Worm (Caenorhabditis elegans): ENCODE results near the gene ZC196.5.

Gene ZC196.5

ce11 chrV:8767041-8767440 is 37.8 kb downstream of the ZC196.5 start:
- no peak for TF ChIP-seq syd-9 (tag; optimal IDR thresholded peaks at IDR 0.05)
- no peak for TF ChIP-seq eyg-1 (tag; optimal IDR thresholded peaks at IDR 0.05)
- TF ChIP-seq fkh-10 (GFP tag; optimal IDR thresholded peaks at IDR 0.05) = no peak
- TF ChIP-seq gmeb-2 (tag; optimal IDR thresholded peaks at IDR 0.05) = no peak
- no peak for TF ChIP-seq nfya-1 (tag; optimal IDR thresholded peaks at IDR 0.05)
- no peak for TF ChIP-seq pros-1 (tag; optimal IDR thresholded peaks at IDR 0.05)
- no peak for TF ChIP-seq unc-42 (tag; optimal IDR thresholded peaks at IDR 0.05)
- no peak for TF ChIP-seq K09A11.1 (tag; optimal IDR thresholded peaks at IDR 0.05; ENCODE audit: insufficient read depth)
- no peak for TF ChIP-seq K02D7.2 (tag; optimal IDR thresholded peaks at IDR 0.05)
- TF ChIP-seq pqm-1 (tag; optimal IDR thresholded peaks at IDR 0.05) = no peak
- TF ChIP-seq T23F11.4 (GFP tag; optimal IDR thresholded peaks at IDR 0.05) = no peak
- TF ChIP-seq pha-4 (tag; optimal IDR thresholded peaks at IDR 0.05) = no peak
- no peak for TF ChIP-seq F13H6.1 (tag; optimal IDR thresholded peaks at IDR 0.05)
- TF ChIP-seq dve-1 (tag; optimal IDR thresholded peaks at IDR 0.05) = no peak
- TF ChIP-seq ceh-14 (tag; optimal IDR thresholded peaks at IDR 0.05) = no peak
- no peak for TF ChIP-seq unc-86 (tag; optimal IDR thresholded peaks at IDR 0.05)
- TF ChIP-seq fax-1 (tag; optimal IDR thresholded peaks at IDR 0.05) = no peak
- no peak for TF ChIP-seq C08G9.2 (tag; optimal IDR thresholded peaks at IDR 0.05)
- no peak for TF ChIP-seq madf-2 (tag; optimal IDR thresholded peaks at IDR 0.05)

DNA sequence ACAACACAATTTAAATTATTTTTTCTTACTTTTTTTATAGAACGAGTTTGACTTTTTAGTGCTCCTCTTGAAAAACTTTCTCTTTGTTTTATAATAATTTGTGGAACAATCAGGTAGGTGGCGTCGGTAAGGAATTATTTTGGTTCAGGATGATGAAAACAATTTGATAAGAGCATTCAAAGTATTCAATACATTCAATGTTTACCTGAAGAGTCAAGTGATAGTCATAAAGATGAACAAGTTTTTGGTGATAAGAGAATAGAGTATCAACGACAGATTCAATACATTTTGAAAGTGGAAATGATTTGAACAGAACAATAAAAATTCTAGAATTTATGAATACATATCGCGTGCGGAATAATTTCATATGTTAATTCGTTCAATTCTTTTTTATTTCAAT is 38.3 kb downstream of the ZC196.5 start:
- TF ChIP-seq dmd-4 (tag; optimal IDR thresholded peaks at IDR 0.05; ENCODE audit: borderline replicate concordance) (no peak), elt-2 (tag; optimal IDR thresholded peaks at IDR 0.05) (peak; percentile 61), sdc-2 (tag; optimal IDR thresholded peaks at IDR 0.05) (no peak), dve-1 (tag; optimal IDR thresholded peaks at IDR 0.05) (no peak), ceh-34 (tag; optimal IDR thresholded peaks at IDR 0.05) (no peak), ceh-48 (tag; optimal IDR thresholded peaks at IDR 0.05) (no peak), ttx-3 (tag; optimal IDR thresholded peaks at IDR 0.05) (no peak), tbx-7 (tag; optimal IDR thresholded peaks at IDR 0.05) (no peak)

ce11 chrV:8768481-8768959 is 39.3 kb downstream of the ZC196.5 start, which contains the start of gene B0507.3:
Gene B0507.3 (plus strand): TSS chrV:8768909.
- no peak for TF ChIP-seq ceh-31 (tag; optimal IDR thresholded peaks at IDR 0.05)
- TF ChIP-seq madf-2 (tag; optimal IDR thresholded peaks at IDR 0.05) = no peak
- TF ChIP-seq tbx-7 (tag; optimal IDR thresholded peaks at IDR 0.05) = no peak
- no peak for TF ChIP-seq syd-9 (tag; optimal IDR thresholded peaks at IDR 0.05)
- TF ChIP-seq pqm-1 (tag; optimal IDR thresholded peaks at IDR 0.05) = peak; percentile 75
- TF ChIP-seq ceh-45 (GFP tag; IDR thresholded peaks at IDR 0.05) = no peak
- TF ChIP-seq dve-1 (tag; optimal IDR thresholded peaks at IDR 0.05) = no peak
- TF ChIP-seq unc-86 (tag; optimal IDR thresholded peaks at IDR 0.05) = no peak
- TF ChIP-seq elt-2 (tag; optimal IDR thresholded peaks at IDR 0.05) = peak; percentile 99

ce11 chrV:8769154-8769553 is 40.0 kb downstream of the ZC196.5 start:
- TF ChIP-seq fax-1 (tag; optimal IDR thresholded peaks at IDR 0.05) = no peak
- peak; percentile 14 for TF ChIP-seq elt-2 (tag; optimal IDR thresholded peaks at IDR 0.05)

DNA sequence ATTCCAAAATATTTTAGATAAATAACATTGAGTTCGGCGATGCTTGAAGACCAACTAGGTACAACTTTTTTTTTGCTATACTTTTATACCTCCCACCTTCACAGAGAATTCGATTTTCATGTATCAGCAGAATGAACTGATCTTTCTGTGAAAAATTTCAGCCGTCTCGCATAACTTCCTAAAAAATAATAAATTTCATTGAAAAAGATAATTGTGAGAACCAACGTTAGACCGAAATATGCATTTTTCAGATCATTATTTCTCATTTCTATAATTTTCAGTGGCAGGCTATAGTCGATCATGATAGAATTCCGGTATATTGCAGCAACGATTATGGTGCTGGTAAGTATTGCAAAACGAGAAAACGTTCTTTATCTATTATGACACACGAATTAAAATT is 42.4 kb downstream of the ZC196.5 start, which contains the start of gene srx-115:
Gene srx-115, plus strand, starts transcription at position 301 of the 400 bp plus-strand sequence.
- TF ChIP-seq ceh-2 (tag; optimal IDR thresholded peaks at IDR 0.05) = no peak
- TF ChIP-seq ceh-19 (GFP tag; optimal IDR thresholded peaks at IDR 0.05) = no peak
- TF ChIP-seq K09A11.1 (tag; optimal IDR thresholded peaks at IDR 0.05; ENCODE audit: insufficient read depth) = no peak
- TF ChIP-seq mec-3 (tag; optimal IDR thresholded peaks at IDR 0.05; ENCODE audit: borderline replicate concordance) = no peak
- TF ChIP-seq hlh-8 (tag; optimal IDR thresholded peaks at IDR 0.05) = no peak
- TF ChIP-seq unc-55 (GFP tag; optimal IDR thresholded peaks at IDR 0.05) = no peak
- no peak for TF ChIP-seq ceh-14 (tag; optimal IDR thresholded peaks at IDR 0.05)
- no peak for TF ChIP-seq pat-9 (tag; optimal IDR thresholded peaks at IDR 0.05)
- no peak for TF ChIP-seq fax-1 (tag; optimal IDR thresholded peaks at IDR 0.05)
- TF ChIP-seq hlh-13 (GFP tag; optimal IDR thresholded peaks at IDR 0.05) = no peak
- no peak for TF ChIP-seq rnt-1 (tag; optimal IDR thresholded peaks at IDR 0.05)
- no peak for TF ChIP-seq sox-4 (tag; optimal IDR thresholded peaks at IDR 0.05)
- TF ChIP-seq ets-4 (tag; optimal IDR thresholded peaks at IDR 0.05) = no peak
- TF ChIP-seq ceh-45 (GFP tag; IDR thresholded peaks at IDR 0.05) = no peak
- no peak for TF ChIP-seq ref-2 (tag; optimal IDR thresholded peaks at IDR 0.05)
- TF ChIP-seq F13H6.1 (tag; optimal IDR thresholded peaks at IDR 0.05) = no peak
- no peak for TF ChIP-seq ahr-1 (tag; optimal IDR thresholded peaks at IDR 0.05)
- TF ChIP-seq ceh-6 (GFP tag; optimal IDR thresholded peaks at IDR 0.05) = no peak
